Worm (Caenorhabditis elegans) whole organism, L1 larva: ENCODE data around the gene mam-6.

Experiments
- C16A3.4 ChIP-seq: fragments of 150-350 bp; optimal IDR thresholded peaks from 2 replicates; lab custom pipeline; 2014; ENCODE audit warnings: missing biosample characterization, missing genetic modification characterization
- ama-1 ChIP-seq: fragments of 150-350 bp; optimal IDR thresholded peaks from 2 replicates; lab custom pipeline; 2014
- egl-27 ChIP-seq, 2 experiments: fragments of 150-350 bp in 1 of 2; sonication (generic microtip); optimal IDR thresholded peaks; 3 replicates each; lab custom pipeline; 2017 to 2018; ENCODE audit warnings: missing biosample characterization in 2 of 2, missing genetic modification characterization in 2 of 2, missing genetic modification reagents in 2 of 2
- lsy-2 ChIP-seq, 2 experiments: fragments of 150-350 bp; optimal IDR thresholded peaks; 2 replicates each; lab custom pipeline; 2014; ENCODE audit warnings: missing biosample characterization in 2 of 2, missing genetic modification characterization in 2 of 2
- nhr-12 ChIP-seq: sonication (generic microtip); optimal IDR thresholded peaks from 2 replicates; lab custom pipeline; 2017; ENCODE audit warnings: missing biosample characterization, missing genetic modification characterization
- nhr-19 ChIP-seq: fragments of 200-800 bp; sonication (Bioruptor generic); conservative IDR thresholded peaks from 2 replicates; pipeline ENCODE4 v1.3.6; 2022; ENCODE audit warnings: missing genetic modification characterization, missing compliant biosample characterization
- nhr-20 ChIP-seq: sonication (generic microtip); optimal IDR thresholded peaks from 2 replicates; lab custom pipeline; 2016; ENCODE audit warnings: mild to moderate bottlenecking, missing genetic modification characterization, missing compliant biosample characterization
- rnt-1 ChIP-seq: sonication (generic microtip); optimal IDR thresholded peaks from 2 replicates; lab custom pipeline; 2016; ENCODE audit warnings: mild to moderate bottlenecking, missing genetic modification characterization, moderate library complexity, missing compliant biosample characterization
- skn-1 ChIP-seq: fragments of 150-350 bp; optimal IDR thresholded peaks from 2 replicates; lab custom pipeline; 2014; ENCODE audit warnings: missing biosample characterization, missing genetic modification characterization
- snu-23 ChIP-seq: sonication (generic microtip); optimal IDR thresholded peaks from 2 replicates; lab custom pipeline; 2016; ENCODE audit warnings: missing genetic modification characterization, missing compliant biosample characterization
- sox-4 ChIP-seq: sonication (generic microtip); optimal IDR thresholded peaks from 2 replicates; lab custom pipeline; 2016; ENCODE audit warnings: missing genetic modification characterization, missing compliant biosample characterization
- unc-130 ChIP-seq: fragments of 150-350 bp; optimal IDR thresholded peaks from 2 replicates; lab custom pipeline; 2017; ENCODE audit warnings: missing biosample characterization, missing genetic modification characterization, inconsistent platforms

DNA sequence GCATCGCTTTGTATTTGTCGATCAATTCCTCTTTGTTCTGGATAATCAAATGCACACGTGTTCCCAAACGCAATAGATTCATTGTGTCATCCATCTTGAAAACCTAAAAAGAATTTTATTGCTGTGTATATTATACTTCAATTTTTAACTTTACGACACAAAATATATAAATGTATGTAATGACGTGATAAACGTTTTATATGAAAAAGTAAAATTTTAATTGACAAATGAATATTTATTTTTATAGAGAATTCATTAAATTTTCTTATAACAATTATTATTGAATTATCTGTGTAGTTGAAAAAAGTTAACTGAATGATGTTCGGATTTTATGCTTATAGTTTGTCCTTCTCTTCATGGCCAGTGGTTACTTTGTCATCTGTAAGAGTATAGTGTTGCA lies 13.2 kb downstream of the mam-6 start, which contains the start of gene H03G16.7:
- TF ChIP-seq snu-23 (GFP tag; lab: Kevin White, UChicago) (no peak), nhr-12 (tag; lab: Kevin White, UChicago) (no peak), lsy-2 (tag; optimal IDR thresholded peaks at IDR 0.05; lab: Kevin White, UChicago) (no peak), C16A3.4 (tag; lab: Kevin White, UChicago) (no peak), sox-4 (tag; lab: Kevin White, UChicago) (no peak), rnt-1 (tag; lab: Kevin White, UChicago) (no peak), ama-1 (lab: Kevin White, UChicago) (no peak), egl-27 (tag; optimal IDR thresholded peaks at IDR 0.05; lab: Kevin White, UChicago) (no peak), nhr-19 (GFP tag; lab: Robert Waterston, UW) (no peak), nhr-20 (no peak), unc-130 (tag; lab: Kevin White, UChicago) (no peak), skn-1 (tag; lab: Kevin White, UChicago) (no peak)
